Worm (Caenorhabditis elegans): ENCODE data around the gene C33G3.6.

The C33G3.6 gene

ce11 chrX:14084230-14084629 lies at the start of gene C33G3.6:
Gene C33G3.6 (minus strand): TSS chrX:14084330.
- TF ChIP-seq W03F9.2 (tag; optimal IDR thresholded peaks at IDR 0.05) (no peak), him-1 (tag; optimal IDR thresholded peaks at IDR 0.05) (no peak), dao-5 (tag; optimal IDR thresholded peaks at IDR 0.05) (no peak)

- TF ChIP-seq dao-5 (tag; optimal IDR thresholded peaks at IDR 0.05) = no peak
- TF ChIP-seq W03F9.2 (tag; optimal IDR thresholded peaks at IDR 0.05) = no peak
- no peak for TF ChIP-seq him-1 (tag; optimal IDR thresholded peaks at IDR 0.05)
Observed at ce11 chrX:14132677-14133076, 48.5 kb upstream of the C33G3.6 start.

ce11 chrX:14131476-14131875 lies 47.3 kb upstream of the C33G3.6 start:
- no peak for TF ChIP-seq him-1 (tag; optimal IDR thresholded peaks at IDR 0.05)
- TF ChIP-seq dao-5 (tag; optimal IDR thresholded peaks at IDR 0.05) = no peak
- TF ChIP-seq W03F9.2 (tag; optimal IDR thresholded peaks at IDR 0.05) = no peak

- TF ChIP-seq W03F9.2 (tag; optimal IDR thresholded peaks at IDR 0.05) (no peak), him-1 (tag; optimal IDR thresholded peaks at IDR 0.05) (no peak), dao-5 (tag; optimal IDR thresholded peaks at IDR 0.05) (no peak)
Observed at ce11 chrX:14127291-14127922, 43.3 kb upstream of the C33G3.6 start, which contains the start of gene F28H6.4. Gene F28H6.4 (plus strand): TSS chrX:14127872.

ce11 chrX:14125870-14126269 lies 41.7 kb upstream of the C33G3.6 start, which contains the start of gene F28H6.6:
Gene F28H6.6 (minus strand): TSS chrX:14125879.
- TF ChIP-seq dao-5 (tag; optimal IDR thresholded peaks at IDR 0.05) (no peak), him-1 (tag; optimal IDR thresholded peaks at IDR 0.05) (no peak), W03F9.2 (tag; optimal IDR thresholded peaks at IDR 0.05) (no peak)

ce11 chrX:14118762-14119161 lies 34.6 kb upstream of the C33G3.6 start:
- TF ChIP-seq him-1 (tag; optimal IDR thresholded peaks at IDR 0.05) (no peak), W03F9.2 (tag; optimal IDR thresholded peaks at IDR 0.05) (no peak), dao-5 (tag; optimal IDR thresholded peaks at IDR 0.05) (no peak)

ce11 chrX:14115480-14116161 lies 31.5 kb upstream of the C33G3.6 start, which contains the start of gene F28H6.7:
Gene F28H6.7 (plus strand): TSS chrX:14116111.
- TF ChIP-seq dao-5 (tag; optimal IDR thresholded peaks at IDR 0.05) (peak; percentile 17), W03F9.2 (tag; optimal IDR thresholded peaks at IDR 0.05) (no peak)

- TF ChIP-seq him-1 (tag; optimal IDR thresholded peaks at IDR 0.05) (no peak), dao-5 (tag; optimal IDR thresholded peaks at IDR 0.05) (no peak), W03F9.2 (tag; optimal IDR thresholded peaks at IDR 0.05) (no peak)
Observed at ce11 chrX:14113347-14113746, 29.2 kb upstream of the C33G3.6 start, which contains the start of gene nhr-281. Gene nhr-281 (minus strand): TSS chrX:14113447.

- TF ChIP-seq dao-5 (tag; optimal IDR thresholded peaks at IDR 0.05) (no peak), W03F9.2 (tag; optimal IDR thresholded peaks at IDR 0.05) (no peak), him-1 (tag; optimal IDR thresholded peaks at IDR 0.05) (no peak)
Observed at ce11 chrX:14108245-14108644, 24.1 kb upstream of the C33G3.6 start, which contains the start of gene F16B12.7. Gene F16B12.7 (plus strand): TSS chrX:14108545.

- no peak for TF ChIP-seq W03F9.2 (tag; optimal IDR thresholded peaks at IDR 0.05)
- TF ChIP-seq dao-5 (tag; optimal IDR thresholded peaks at IDR 0.05) = no peak
- no peak for TF ChIP-seq him-1 (tag; optimal IDR thresholded peaks at IDR 0.05)
Observed at ce11 chrX:14102474-14102873, 18.3 kb upstream of the C33G3.6 start.

ce11 chrX:14101986-14102385 lies 17.9 kb upstream of the C33G3.6 start, which contains the start of gene F16B12.6:
Gene F16B12.6 (plus strand): TSS chrX:14102316.
- TF ChIP-seq him-1 (tag; optimal IDR thresholded peaks at IDR 0.05) (peak; percentile 32), dao-5 (tag; optimal IDR thresholded peaks at IDR 0.05) (no peak)

ce11 chrX:14098618-14099118 lies 14.5 kb upstream of the C33G3.6 start, which contains the start of gene F16B12.4:
Gene F16B12.4 (minus strand): TSS chrX:14098668.
- no peak for TF ChIP-seq W03F9.2 (tag; optimal IDR thresholded peaks at IDR 0.05)
- TF ChIP-seq him-1 (tag; optimal IDR thresholded peaks at IDR 0.05) = no peak
- no peak for TF ChIP-seq dao-5 (tag; optimal IDR thresholded peaks at IDR 0.05)

- TF ChIP-seq him-1 (tag; optimal IDR thresholded peaks at IDR 0.05) (no peak), W03F9.2 (tag; optimal IDR thresholded peaks at IDR 0.05) (no peak), dao-5 (tag; optimal IDR thresholded peaks at IDR 0.05) (no peak)
Observed at ce11 chrX:14090990-14091389, 6.9 kb upstream of the C33G3.6 start.

ce11 chrX:14090089-14090488 lies 6.0 kb upstream of the C33G3.6 start, which contains the start of gene dsl-4:
Gene dsl-4 (plus strand): TSS chrX:14090389.
- TF ChIP-seq W03F9.2 (tag; optimal IDR thresholded peaks at IDR 0.05) (no peak), dao-5 (tag; optimal IDR thresholded peaks at IDR 0.05) (no peak), him-1 (tag; optimal IDR thresholded peaks at IDR 0.05) (no peak)
